Fruit fly (Drosophila melanogaster) whole organism, embryonic: ENCODE measurements around the gene Ada1-2.

Experiments
- C15 ChIP-seq: fragments of 200-800 bp; sonication (Bioruptor generic); IDR thresholded peaks from 3 replicates; pipeline ENCODE4 v1.3.6; 2022; ENCODE audit warnings: missing biosample characterization, missing genetic modification characterization
- CG10462 ChIP-seq: fragments of 200-800 bp; sonication (Bioruptor generic); optimal IDR thresholded peaks from 2 replicates; lab custom pipeline; 2016; ENCODE audit warnings: missing biosample characterization, missing genetic modification characterization
- CG10543 ChIP-seq: fragments of 200-800 bp; sonication (Bioruptor generic); optimal IDR thresholded peaks from 3 replicates; lab custom pipeline; 2017; ENCODE audit warnings: missing biosample characterization, mild to moderate bottlenecking, missing genetic modification characterization, moderate library complexity
- CG12104 ChIP-seq: fragments of 200-800 bp; sonication (Bioruptor generic); optimal IDR thresholded peaks from 3 replicates; lab custom pipeline; 2016; ENCODE audit warnings: missing biosample characterization, missing genetic modification characterization
- CG15011 ChIP-seq: fragments of 200-800 bp; sonication (Bioruptor generic); optimal IDR thresholded peaks from 3 replicates; lab custom pipeline; 2018; ENCODE audit warnings: missing biosample characterization, mild to moderate bottlenecking, missing genetic modification characterization
- CG15269 ChIP-seq: fragments of 200-800 bp; sonication (Bioruptor generic); optimal IDR thresholded peaks from 2 replicates; lab custom pipeline; 2018; ENCODE audit warnings: missing biosample characterization, mild to moderate bottlenecking, missing genetic modification characterization, moderate library complexity
- CG1647 ChIP-seq: fragments of 200-800 bp; sonication (Bioruptor generic); optimal IDR thresholded peaks from 3 replicates; lab custom pipeline; 2016; ENCODE audit warnings: missing biosample characterization, missing genetic modification characterization
- CG17568 ChIP-seq: fragments of 200-800 bp; sonication (Bioruptor generic); optimal IDR thresholded peaks from 2 replicates; lab custom pipeline; 2018; ENCODE audit warnings: missing biosample characterization, mild to moderate bottlenecking, missing genetic modification characterization, moderate library complexity
- CG17802 ChIP-seq: fragments of 200-800 bp; sonication (Bioruptor generic); optimal IDR thresholded peaks from 2 replicates; lab custom pipeline; 2018; ENCODE audit warnings: missing biosample characterization, mild to moderate bottlenecking, missing genetic modification characterization, moderate library complexity
- CG18619 ChIP-seq: fragments of 200-800 bp; sonication (Bioruptor generic); optimal IDR thresholded peaks from 3 replicates; lab custom pipeline; 2017; ENCODE audit warnings: missing biosample characterization, mild to moderate bottlenecking, missing genetic modification characterization
- CG2199 ChIP-seq: fragments of 200-800 bp; sonication (Bioruptor generic); IDR thresholded peaks from 3 replicates; pipeline ENCODE4 v1.3.6; 2022; ENCODE audit warnings: missing biosample characterization, missing genetic modification characterization
- CG2875 ChIP-seq: fragments of 200-800 bp; sonication (Bioruptor generic); optimal IDR thresholded peaks from 2 replicates; lab custom pipeline; 2017; ENCODE audit warnings: missing biosample characterization, mild to moderate bottlenecking, missing genetic modification characterization, missing genetic modification reagents
- CG31224 ChIP-seq: fragments of 200-800 bp; sonication (Bioruptor generic); IDR thresholded peaks from 2 replicates; pipeline ENCODE4 v1.3.6; 2022; ENCODE audit warnings: missing biosample characterization, missing genetic modification characterization
- CG3163 ChIP-seq: fragments of 200-800 bp; sonication (Bioruptor generic); optimal IDR thresholded peaks from 3 replicates; lab custom pipeline; 2016; ENCODE audit warnings: missing biosample characterization, missing genetic modification characterization
- CG4282 ChIP-seq: fragments of 200-800 bp; sonication (Bioruptor generic); optimal IDR thresholded peaks from 2 replicates; lab custom pipeline; 2016; ENCODE audit warnings: missing biosample characterization, missing genetic modification characterization
- CG5245 ChIP-seq: fragments of 200-800 bp; sonication (Bioruptor generic); optimal IDR thresholded peaks from 3 replicates; lab custom pipeline; 2016; ENCODE audit warnings: missing biosample characterization, missing genetic modification characterization
- CG6654 ChIP-seq: fragments of 200-800 bp; sonication (Bioruptor generic); optimal IDR thresholded peaks from 2 replicates; lab custom pipeline; 2017; ENCODE audit warnings: missing biosample characterization, mild to moderate bottlenecking, missing genetic modification characterization
- CG6683 ChIP-seq: fragments of 200-800 bp; sonication (Bioruptor generic); optimal IDR thresholded peaks from 2 replicates; lab custom pipeline; 2017; ENCODE audit warnings: missing biosample characterization, mild to moderate bottlenecking, missing genetic modification characterization, missing genetic modification reagents
- CG6689 ChIP-seq: fragments of 200-800 bp; sonication (Bioruptor generic); IDR thresholded peaks from 2 replicates; pipeline ENCODE4 v1.3.6; 2022; ENCODE audit warnings: missing biosample characterization, missing genetic modification characterization
- CG6854 ChIP-seq: fragments of 200-800 bp; sonication (Bioruptor generic); optimal IDR thresholded peaks from 3 replicates; lab custom pipeline; 2017; ENCODE audit warnings: missing biosample characterization, mild to moderate bottlenecking, missing genetic modification characterization
- CG8359 ChIP-seq: fragments of 200-800 bp; sonication (Bioruptor generic); optimal IDR thresholded peaks from 2 replicates; lab custom pipeline; 2017; ENCODE audit warnings: missing biosample characterization, mild to moderate bottlenecking, missing genetic modification characterization, borderline replicate concordance
- CG9215 ChIP-seq: fragments of 200-800 bp; sonication (Bioruptor generic); IDR thresholded peaks from 2 replicates; pipeline ENCODE4 v1.3.6; 2022; ENCODE audit warnings: missing biosample characterization, missing genetic modification characterization
- CG9876 ChIP-seq: fragments of 200-800 bp; sonication (Bioruptor generic); optimal IDR thresholded peaks from 2 replicates; lab custom pipeline; 2016; ENCODE audit warnings: missing biosample characterization, missing genetic modification characterization
- CHES-1-like ChIP-seq: fragments of 200-800 bp; sonication (Bioruptor generic); optimal IDR thresholded peaks from 2 replicates; lab custom pipeline; 2016; ENCODE audit warnings: missing biosample characterization, missing genetic modification characterization
- Deaf1 ChIP-seq: fragments of 200-800 bp; optimal IDR thresholded peaks from 3 replicates; lab custom pipeline; 2019; ENCODE audit warnings: missing biosample characterization, mild to moderate bottlenecking, missing genetic modification characterization, moderate library complexity
- Fer3 ChIP-seq: fragments of 200-800 bp; sonication (Bioruptor generic); optimal IDR thresholded peaks from 2 replicates; lab custom pipeline; 2018; ENCODE audit warnings: missing biosample characterization, mild to moderate bottlenecking, missing genetic modification characterization, moderate library complexity
- Hand ChIP-seq: fragments of 200-800 bp; sonication (Bioruptor generic); optimal IDR thresholded peaks from 2 replicates; lab custom pipeline; 2017; ENCODE audit warnings: mild to moderate bottlenecking, missing biosample characterization, missing genetic modification reagents, missing genetic modification characterization
- Med ChIP-seq: fragments of 200-800 bp; sonication (Bioruptor generic); peaks from one replicate; lab custom pipeline; 2016; ENCODE audit warnings: missing biosample characterization, missing genetic modification characterization, mild to moderate bottlenecking, inconsistent platforms, moderate library complexity
- NFAT ChIP-seq: fragments of 200-800 bp; sonication (Bioruptor generic); IDR thresholded peaks from 2 replicates; pipeline ENCODE4 v1.3.6; 2022; ENCODE audit warnings: missing biosample characterization, missing genetic modification characterization
- Oaz ChIP-seq: fragments of 200-800 bp; sonication (Bioruptor generic); IDR thresholded peaks from 2 replicates; pipeline ENCODE4 v1.3.6; 2022; ENCODE audit warnings: missing biosample characterization, missing genetic modification characterization
- Stat92E ChIP-seq, 3 experiments: fragments of >200 bp in 2 of 3; fragments of 200-800 bp in 1 of 3; sonication (Bioruptor generic) in 1 of 3; optimal IDR thresholded peaks; 2 replicates each; lab custom pipeline; 2017 to 2019; ENCODE audit warnings: missing biosample characterization in 3 of 3, missing genetic modification characterization in 3 of 3, mild to moderate bottlenecking in 1 of 3, moderate library complexity in 1 of 3
- Vsx1 ChIP-seq: fragments of 200-800 bp; sonication (Bioruptor generic); optimal IDR thresholded peaks from 2 replicates; lab custom pipeline; 2017; ENCODE audit warnings: missing biosample characterization, mild to moderate bottlenecking, missing genetic modification characterization, missing genetic modification reagents
- Xbp1 ChIP-seq: fragments of 200-800 bp; sonication (Bioruptor generic); optimal IDR thresholded peaks from 3 replicates; lab custom pipeline; 2016; ENCODE audit warnings: missing biosample characterization, mild to moderate bottlenecking, missing genetic modification characterization
- ara ChIP-seq: fragments of 200-800 bp; sonication (Bioruptor generic); IDR thresholded peaks from 2 replicates; pipeline ENCODE4 v1.3.6; 2022; ENCODE audit warnings: missing biosample characterization, missing genetic modification characterization
- da ChIP-seq: fragments of 200-800 bp; sonication (Bioruptor generic); optimal IDR thresholded peaks from 2 replicates; lab custom pipeline; 2016; ENCODE audit warnings: missing biosample characterization, missing genetic modification characterization
- gce ChIP-seq: fragments of 200-800 bp; sonication (Bioruptor generic); IDR thresholded peaks from 3 replicates; pipeline ENCODE4 v1.3.6; 2022; ENCODE audit warnings: missing biosample characterization, missing genetic modification characterization
- grau ChIP-seq: fragments of 200-800 bp; optimal IDR thresholded peaks from 3 replicates; lab custom pipeline; 2019; ENCODE audit warnings: missing biosample characterization, mild to moderate bottlenecking, missing genetic modification characterization, moderate library complexity
- grn ChIP-seq: fragments of 200-800 bp; sonication (Bioruptor generic); optimal IDR thresholded peaks from 3 replicates; lab custom pipeline; 2017; ENCODE audit warnings: missing biosample characterization, missing genetic modification characterization
- gsb-n ChIP-seq: fragments of 200-800 bp; sonication (Bioruptor generic); optimal IDR thresholded peaks from 3 replicates; lab custom pipeline; 2018; ENCODE audit warnings: missing biosample characterization, mild to moderate bottlenecking, missing genetic modification characterization
- her ChIP-seq: fragments of 200-800 bp; sonication (Bioruptor generic); optimal IDR thresholded peaks from 2 replicates; lab custom pipeline; 2016; ENCODE audit warnings: missing biosample characterization, missing genetic modification characterization
- nau ChIP-seq: fragments of 200-800 bp; sonication (Bioruptor generic); optimal IDR thresholded peaks from 3 replicates; lab custom pipeline; 2017; ENCODE audit warnings: missing biosample characterization, mild to moderate bottlenecking, missing genetic modification characterization, missing genetic modification reagents
- nmo ChIP-seq: fragments of 200-800 bp; sonication (Bioruptor generic); optimal IDR thresholded peaks from 2 replicates; lab custom pipeline; 2018; ENCODE audit warnings: missing biosample characterization, mild to moderate bottlenecking, missing genetic modification characterization, moderate library complexity
- nom ChIP-seq: fragments of 200-800 bp; sonication (Bioruptor generic); optimal IDR thresholded peaks from 2 replicates; lab custom pipeline; 2017; ENCODE audit warnings: missing biosample characterization, missing genetic modification characterization, mild to moderate bottlenecking, moderate library complexity, missing genetic modification reagents
- p53 ChIP-seq: fragments of 200-800 bp; sonication (Bioruptor generic); optimal IDR thresholded peaks from 2 replicates; lab custom pipeline; 2016; ENCODE audit warnings: missing biosample characterization, missing genetic modification characterization
- pb ChIP-seq: fragments of 200-800 bp; sonication (Bioruptor generic); optimal IDR thresholded peaks from 3 replicates; lab custom pipeline; 2016; ENCODE audit warnings: missing biosample characterization, missing genetic modification characterization
- sc ChIP-seq, 3 experiments: fragments of >200 bp in 2 of 3; fragments of 200-800 bp in 1 of 3; sonication (Bioruptor generic) in 1 of 3; optimal IDR thresholded peaks; 2 replicates in 2 of 3; 3 replicates in 1 of 3; lab custom pipeline; 2017; ENCODE audit warnings: mild to moderate bottlenecking in 1 of 3, missing biosample characterization in 1 of 3, missing genetic modification characterization in 1 of 3, missing genetic modification reagents in 1 of 3
- ssp ChIP-seq: fragments of 200-800 bp; sonication (Bioruptor generic); IDR thresholded peaks from 2 replicates; pipeline ENCODE4 v1.3.6; 2022; ENCODE audit warnings: missing biosample characterization, missing genetic modification characterization
- vnd ChIP-seq: fragments of 200-800 bp; sonication (Bioruptor generic); IDR thresholded peaks from 3 replicates; pipeline ENCODE4 v1.3.6; 2022; ENCODE audit warnings: missing biosample characterization, missing genetic modification characterization; ENCODE audit not compliant: partially characterized antibody
- yki ChIP-seq: fragments of >200 bp; optimal IDR thresholded peaks from 3 replicates; lab custom pipeline; 2018

The Ada1-2 gene

DNA sequence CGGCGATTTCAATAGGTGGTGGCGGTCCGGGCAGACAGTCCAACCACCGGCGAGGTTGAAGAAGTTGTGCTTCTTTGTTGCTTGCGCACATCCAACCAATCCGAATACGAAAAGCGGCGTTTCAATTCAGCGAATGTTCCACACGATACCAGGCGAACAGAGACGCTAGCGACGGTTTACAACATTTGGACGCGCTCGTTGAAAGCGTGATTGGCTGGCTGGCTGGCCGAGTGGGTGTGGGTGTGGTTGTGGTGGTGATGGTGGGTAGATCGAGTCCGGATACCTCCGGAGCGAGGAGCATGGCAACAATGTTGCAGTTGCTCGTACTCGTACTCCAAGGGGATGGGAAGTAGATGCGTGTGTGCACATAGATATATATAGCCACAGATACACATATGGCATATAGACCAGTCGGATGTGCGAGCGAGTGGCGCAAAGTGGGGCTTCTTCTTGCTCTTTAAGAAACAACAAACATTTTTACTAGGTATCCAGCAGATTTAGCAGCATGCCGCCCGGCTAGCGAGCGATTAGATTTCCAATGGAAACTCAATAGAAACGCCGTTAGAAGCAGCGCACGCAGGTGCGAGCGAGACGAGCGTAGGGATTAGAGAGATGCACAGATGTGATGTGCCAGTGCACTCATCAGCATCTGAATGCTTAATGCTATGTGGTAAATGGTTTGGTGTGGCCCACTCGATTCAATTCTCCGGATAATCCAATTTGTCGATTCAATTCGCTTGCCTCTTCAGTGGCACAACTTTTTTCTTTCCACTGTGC is 17.6 kb downstream of the Ada1-2 start (continued):
- TF ChIP-seq CG9876 (GFP tag; lab: Kevin White, UChicago), result no peak
- peak; percentile 18 for TF ChIP-seq nau (GFP tag; lab: Kevin White, UChicago)
- no peak for TF ChIP-seq CG6689
- TF ChIP-seq CG17802, result peak; percentile 15
- no peak for TF ChIP-seq gce (GFP tag; lab: Robert Waterston, UW)
- no peak for TF ChIP-seq vnd (GFP tag; lab: Robert Waterston, UW)
- no peak for TF ChIP-seq CG1647 (GFP tag; lab: Kevin White, UChicago)
- no peak for TF ChIP-seq CG10462 (GFP tag; lab: Kevin White, UChicago)
- no peak for TF ChIP-seq Oaz (GFP tag; lab: Robert Waterston, UW)
- TF ChIP-seq her (GFP tag; lab: Kevin White, UChicago), result no peak
- no peak for TF ChIP-seq Xbp1 (GFP tag; lab: Kevin White, UChicago)
- peak; percentile 17 for TF ChIP-seq Hand
- TF ChIP-seq Deaf1 (tag; lab: Kevin White, UChicago), result peak; percentile 79
- no peak for TF ChIP-seq CG2875 (GFP tag; lab: Kevin White, UChicago)
- no peak for TF ChIP-seq CHES-1-like (GFP tag; lab: Kevin White, UChicago)
- TF ChIP-seq CG4282 (GFP tag; lab: Kevin White, UChicago), result no peak
- TF ChIP-seq p53 (GFP tag; lab: Kevin White, UChicago), result no peak
- no peak for TF ChIP-seq CG5245 (GFP tag; lab: Kevin White, UChicago)
- peak; percentile 43 for TF ChIP-seq CG3163 (GFP tag; lab: Kevin White, UChicago)
- TF ChIP-seq Stat92E (GFP tag; optimal IDR thresholded peaks at IDR 0.05; lab: Kevin White, UChicago), result peak in 1 of 3 experiments; percentile 13
- TF ChIP-seq Med (GFP tag; lab: Kevin White, UChicago), result peak; percentile 94
- TF ChIP-seq CG15269 (tag; lab: Kevin White, UChicago), result no peak
- no peak for TF ChIP-seq CG6854 (GFP tag; lab: Kevin White, UChicago)
- TF ChIP-seq CG9215 (GFP tag; lab: Robert Waterston, UW), result no peak
- TF ChIP-seq grau (tag; lab: Kevin White, UChicago), result no peak
- TF ChIP-seq nmo (GFP tag; lab: Kevin White, UChicago), result peak; percentile 13
- TF ChIP-seq CG6654 (GFP tag; lab: Kevin White, UChicago), result no peak
- no peak for TF ChIP-seq ssp (GFP tag; lab: Robert Waterston, UW)
- TF ChIP-seq CG12104 (GFP tag; lab: Kevin White, UChicago), result no peak
- TF ChIP-seq pb (GFP tag; lab: Kevin White, UChicago), result peak; percentile 18
- TF ChIP-seq gsb-n (tag; lab: Kevin White, UChicago), result peak; percentile 63
- TF ChIP-seq CG10543 (GFP tag; lab: Kevin White, UChicago), result peak; percentile 96
- no peak for TF ChIP-seq CG31224 (GFP tag; lab: Robert Waterston, UW)
- no peak for TF ChIP-seq NFAT (GFP tag; lab: Robert Waterston, UW)
- peak; percentile 26 for TF ChIP-seq CG6683
- TF ChIP-seq CG18619, result no peak
- TF ChIP-seq Vsx1 (GFP tag; lab: Kevin White, UChicago), result peak; percentile 43
- no peak for TF ChIP-seq da (GFP tag; lab: Kevin White, UChicago)
- peak; percentile 34 for TF ChIP-seq CG8359
- TF ChIP-seq CG15011, result peak; percentile 16
- no peak for TF ChIP-seq ara (GFP tag; lab: Robert Waterston, UW)
- peak; percentile 65 for TF ChIP-seq nom (GFP tag; lab: Kevin White, UChicago)
- peak; percentile 65 for TF ChIP-seq grn (GFP tag; lab: Kevin White, UChicago)
- TF ChIP-seq Fer3 (tag; lab: Kevin White, UChicago), result no peak
- peak; percentile 51 for TF ChIP-seq CG17568 (GFP tag; lab: Kevin White, UChicago)
- no peak for TF ChIP-seq CG2199 (GFP tag; lab: Robert Waterston, UW)
- TF ChIP-seq C15 (GFP tag; lab: Robert Waterston, UW), result no peak
- TF ChIP-seq sc (optimal IDR thresholded peaks at IDR 0.05; lab: Kevin White, UChicago), result no peak
- peak; percentile 33 for TF ChIP-seq sc (GFP tag; optimal IDR thresholded peaks at IDR 0.05; lab: Kevin White, UChicago)
- no peak for TF ChIP-seq yki (lab: Kevin White, UChicago)
